Worm (Caenorhabditis elegans) whole organism, late embryonic: ENCODE measurements around the gene Y57G7A.11.
A peak's percentile ranks its signal among the peaks of the same experiment; 100 is the strongest.

Experiments used
- C08G9.2 ChIP-seq: sonication (generic microtip); optimal IDR thresholded peaks from 2 replicates; lab custom pipeline; 2016; ENCODE audit warnings: mild to moderate bottlenecking, missing genetic modification characterization, moderate library complexity, missing compliant biosample characterization
- C38D4.7 ChIP-seq: fragments of 200-800 bp; sonication (Bioruptor generic); optimal IDR thresholded peaks from 2 replicates; lab custom pipeline; 2018; ENCODE audit warnings: mild to moderate bottlenecking, missing genetic modification characterization, moderate library complexity, missing compliant biosample characterization
- K02D7.2 ChIP-seq: sonication (generic microtip); optimal IDR thresholded peaks from 2 replicates; lab custom pipeline; 2017; ENCODE audit warnings: mild to moderate bottlenecking, missing genetic modification characterization, missing compliant biosample characterization
- T23F11.4 ChIP-seq: fragments of 200-800 bp; sonication (Bioruptor generic); optimal IDR thresholded peaks from 2 replicates; lab custom pipeline; 2018; ENCODE audit warnings: mild to moderate bottlenecking, missing genetic modification characterization, missing compliant biosample characterization
- Y22D7AL.16 ChIP-seq: sonication (generic microtip); optimal IDR thresholded peaks from 2 replicates; lab custom pipeline; 2016; ENCODE audit warnings: missing genetic modification characterization, missing compliant biosample characterization
- ama-1 ChIP-seq: fragments of 150-350 bp; optimal IDR thresholded peaks from 2 replicates; lab custom pipeline; 2014
- ceh-14 ChIP-seq: sonication (generic microtip); optimal IDR thresholded peaks from 2 replicates; lab custom pipeline; 2016; ENCODE audit warnings: missing genotype, missing genetic modification characterization, missing compliant biosample characterization
- ceh-18 ChIP-seq: sonication (generic microtip); optimal IDR thresholded peaks from 2 replicates; lab custom pipeline; 2016; ENCODE audit warnings: missing genetic modification characterization, missing compliant biosample characterization
- ceh-19 ChIP-seq: fragments of 200-800 bp; sonication (Bioruptor generic); optimal IDR thresholded peaks from 2 replicates; lab custom pipeline; 2018; ENCODE audit warnings: mild to moderate bottlenecking, missing genetic modification characterization, missing compliant biosample characterization
- ceh-2 ChIP-seq: sonication (generic microtip); optimal IDR thresholded peaks from 2 replicates; lab custom pipeline; 2016; ENCODE audit warnings: missing genotype, missing genetic modification characterization, missing compliant biosample characterization
- ceh-24 ChIP-seq: sonication (generic microtip); optimal IDR thresholded peaks from 2 replicates; lab custom pipeline; 2016; ENCODE audit warnings: mild to moderate bottlenecking, missing genetic modification characterization, missing compliant biosample characterization
- ceh-30 ChIP-seq: fragments of 150-350 bp; optimal IDR thresholded peaks from 2 replicates; lab custom pipeline; 2014; ENCODE audit warnings: missing biosample characterization, missing genetic modification characterization
- ceh-31 ChIP-seq: sonication (generic microtip); optimal IDR thresholded peaks from 2 replicates; lab custom pipeline; 2016; ENCODE audit warnings: missing genetic modification characterization, missing compliant biosample characterization
- ceh-34 ChIP-seq: sonication (generic microtip); optimal IDR thresholded peaks from 2 replicates; lab custom pipeline; 2016; ENCODE audit warnings: mild to moderate bottlenecking, missing genetic modification characterization, missing compliant biosample characterization
- ceh-9 ChIP-seq: sonication (generic microtip); optimal IDR thresholded peaks from 2 replicates; lab custom pipeline; 2016; ENCODE audit warnings: mild to moderate bottlenecking, missing genetic modification characterization, inconsistent platforms, missing compliant biosample characterization
- che-1 ChIP-seq: sonication (generic microtip); optimal IDR thresholded peaks from 2 replicates; lab custom pipeline; 2016; ENCODE audit warnings: mild to moderate bottlenecking, missing genetic modification characterization, missing compliant biosample characterization
- dmd-4 ChIP-seq: sonication (generic microtip); optimal IDR thresholded peaks from 2 replicates; lab custom pipeline; 2016; ENCODE audit warnings: borderline replicate concordance, missing genetic modification characterization, missing compliant biosample characterization
- dve-1 ChIP-seq: sonication (generic microtip); optimal IDR thresholded peaks from 2 replicates; lab custom pipeline; 2017; ENCODE audit warnings: antibody characterized with exemption, mild to moderate bottlenecking, missing genetic modification characterization, missing compliant biosample characterization
- ets-4 ChIP-seq: sonication (generic microtip); optimal IDR thresholded peaks from 2 replicates; lab custom pipeline; 2016; ENCODE audit warnings: missing genetic modification characterization, missing compliant biosample characterization
- fkh-6 ChIP-seq: sonication (generic microtip); optimal IDR thresholded peaks from 2 replicates; lab custom pipeline; 2016; ENCODE audit warnings: missing genetic modification characterization, missing compliant biosample characterization
- gmeb-2 ChIP-seq: sonication (generic microtip); optimal IDR thresholded peaks from 2 replicates; lab custom pipeline; 2016; ENCODE audit warnings: missing genetic modification characterization, inconsistent platforms, missing compliant biosample characterization
- hlh-13 ChIP-seq: fragments of 200-800 bp; sonication (Bioruptor generic); optimal IDR thresholded peaks from 2 replicates; lab custom pipeline; 2018; ENCODE audit warnings: mild to moderate bottlenecking, missing genetic modification characterization, missing compliant biosample characterization
- hlh-15 ChIP-seq: sonication (generic microtip); optimal IDR thresholded peaks from 2 replicates; lab custom pipeline; 2016; ENCODE audit warnings: missing genetic modification characterization, missing compliant biosample characterization
- hlh-30 ChIP-seq: sonication (generic microtip); optimal IDR thresholded peaks from 2 replicates; lab custom pipeline; 2017; ENCODE audit warnings: antibody characterized with exemption, missing genetic modification characterization, missing compliant biosample characterization; ENCODE audit not compliant: insufficient read depth
- hlh-8 ChIP-seq: sonication (generic microtip); optimal IDR thresholded peaks from 2 replicates; lab custom pipeline; 2016; ENCODE audit warnings: missing genotype, missing genetic modification characterization, missing compliant biosample characterization
- lim-6 ChIP-seq: sonication (generic microtip); optimal IDR thresholded peaks from 2 replicates; lab custom pipeline; 2016; ENCODE audit warnings: missing genetic modification characterization, missing compliant biosample characterization
- lin-11 ChIP-seq: fragments of 200-800 bp; sonication (Bioruptor generic); optimal IDR thresholded peaks from 2 replicates; lab custom pipeline; 2018; ENCODE audit warnings: mild to moderate bottlenecking, missing genetic modification characterization, missing compliant biosample characterization
- mec-3 ChIP-seq: sonication (generic microtip); optimal IDR thresholded peaks from 2 replicates; lab custom pipeline; 2016; ENCODE audit warnings: borderline replicate concordance, missing genetic modification characterization, missing compliant biosample characterization
- nhr-11 ChIP-seq: fragments of 150-350 bp; optimal IDR thresholded peaks from 2 replicates; lab custom pipeline; 2014; ENCODE audit warnings: missing biosample characterization, missing genetic modification characterization
- nhr-232 ChIP-seq: sonication (generic microtip); optimal IDR thresholded peaks from 2 replicates; lab custom pipeline; 2016; ENCODE audit warnings: missing genetic modification characterization, missing compliant biosample characterization
- odd-2 ChIP-seq: sonication (generic microtip); optimal IDR thresholded peaks from 2 replicates; lab custom pipeline; 2017; ENCODE audit warnings: antibody characterized with exemption, mild to moderate bottlenecking, missing genetic modification characterization, missing compliant biosample characterization
- pat-9 ChIP-seq: fragments of 200-800 bp; sonication (Bioruptor generic); optimal IDR thresholded peaks from 2 replicates; lab custom pipeline; 2018; ENCODE audit warnings: mild to moderate bottlenecking, missing genetic modification characterization, moderate library complexity, missing compliant biosample characterization
- pax-1 ChIP-seq: fragments of 150-350 bp; optimal IDR thresholded peaks from 2 replicates; lab custom pipeline; 2014; ENCODE audit warnings: missing biosample characterization, missing genetic modification characterization
- pha-2 ChIP-seq: sonication (generic microtip); optimal IDR thresholded peaks from 2 replicates; lab custom pipeline; 2017; ENCODE audit warnings: mild to moderate bottlenecking, missing genetic modification characterization, missing compliant biosample characterization
- pha-4 ChIP-seq: fragments of 150-350 bp; optimal IDR thresholded peaks from 2 replicates; lab custom pipeline; 2018; ENCODE audit warnings: missing biosample characterization, missing genetic modification reagents, missing genetic modification characterization
- pqm-1 ChIP-seq: sonication (generic microtip); optimal IDR thresholded peaks from 2 replicates; lab custom pipeline; 2016; ENCODE audit warnings: missing genetic modification characterization, missing compliant biosample characterization
- pros-1 ChIP-seq: fragments of 150-350 bp; optimal IDR thresholded peaks from 2 replicates; lab custom pipeline; 2014; ENCODE audit warnings: missing biosample characterization, missing genetic modification reagents, missing genetic modification characterization
- rnt-1 ChIP-seq: sonication (generic microtip); optimal IDR thresholded peaks from 2 replicates; lab custom pipeline; 2016; ENCODE audit warnings: missing genetic modification characterization, missing compliant biosample characterization
- sox-4 ChIP-seq: sonication (generic microtip); optimal IDR thresholded peaks from 2 replicates; lab custom pipeline; 2017; ENCODE audit warnings: mild to moderate bottlenecking, missing genetic modification characterization, inconsistent platforms, missing compliant biosample characterization
- syd-9 ChIP-seq: sonication (generic microtip); optimal IDR thresholded peaks from 2 replicates; lab custom pipeline; 2016; ENCODE audit warnings: mild to moderate bottlenecking, missing genetic modification characterization, moderate library complexity, missing compliant biosample characterization
- tbx-7 ChIP-seq: sonication (generic microtip); optimal IDR thresholded peaks from 2 replicates; lab custom pipeline; 2016; ENCODE audit warnings: missing genotype, missing genetic modification characterization, missing compliant biosample characterization
- unc-3 ChIP-seq, 2 experiments: fragments of 200-800 bp in 1 of 2; sonication (Bioruptor generic) in 1 of 2; sonication (generic microtip) in 1 of 2; conservative IDR thresholded peaks in 1 of 2; optimal IDR thresholded peaks in 1 of 2; 2 replicates each; pipeline versions ENCODE4 v1.3.6 to Lab custom; 2016 to 2022; ENCODE audit warnings: missing compliant biosample characterization in 2 of 2, missing genetic modification characterization in 2 of 2, missing genetic modification reagents in 1 of 2
- unc-42 ChIP-seq: sonication (generic microtip); optimal IDR thresholded peaks from 2 replicates; lab custom pipeline; 2016; ENCODE audit warnings: missing genotype, missing genetic modification characterization, missing compliant biosample characterization
- unc-55 ChIP-seq: sonication (generic microtip); optimal IDR thresholded peaks from 2 replicates; lab custom pipeline; 2017; ENCODE audit warnings: missing biosample characterization, missing genetic modification reagents, missing genetic modification characterization
- unc-86 ChIP-seq: sonication (generic microtip); optimal IDR thresholded peaks from 2 replicates; lab custom pipeline; 2016; ENCODE audit warnings: missing genetic modification characterization, missing compliant biosample characterization

Y57G7A.11 gene

DNA sequence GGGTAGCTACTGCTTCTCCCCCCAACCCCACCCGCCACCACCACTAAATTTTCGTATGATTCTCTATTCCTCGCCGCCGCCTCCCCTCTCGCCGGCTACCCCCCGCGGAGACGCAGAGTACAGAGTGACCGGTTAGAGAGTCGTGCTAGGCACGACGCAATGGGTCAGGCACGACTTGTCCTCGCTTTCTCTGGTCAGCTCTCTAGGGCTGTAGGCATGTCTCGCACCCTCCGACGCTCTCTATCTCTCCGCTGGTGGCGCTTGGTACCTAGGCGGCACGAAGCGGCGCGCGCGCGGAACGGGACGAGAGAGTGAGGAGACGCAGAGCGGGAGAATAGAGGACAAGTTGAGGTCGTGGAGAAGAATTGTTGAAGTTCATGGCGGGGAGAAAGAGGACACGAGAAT lies 29.8 kb downstream of the Y57G7A.11 start (continued):
- peak; percentile 90 for TF ChIP-seq pros-1 (tag; lab: Kevin White, UChicago)
- peak; percentile 91 for TF ChIP-seq ceh-31 (tag; lab: Kevin White, UChicago)
- TF ChIP-seq ets-4 (tag; lab: Kevin White, UChicago), result peak; percentile 48
- TF ChIP-seq che-1 (tag; lab: Kevin White, UChicago), result no peak
- TF ChIP-seq ceh-9 (tag; lab: Kevin White, UChicago), result no peak
- no peak for TF ChIP-seq hlh-15 (tag; lab: Kevin White, UChicago)
- TF ChIP-seq hlh-8 (tag; lab: Kevin White, UChicago), result peak; percentile 30
- TF ChIP-seq ceh-19 (GFP tag; lab: Kevin White, UChicago), result peak; percentile 19
- TF ChIP-seq lim-6 (tag; lab: Kevin White, UChicago), result no peak
- TF ChIP-seq pha-2, result no peak
- TF ChIP-seq C38D4.7 (GFP tag; lab: Kevin White, UChicago), result no peak
- TF ChIP-seq lin-11 (tag; lab: Kevin White, UChicago), result no peak
- no peak for TF ChIP-seq unc-3 (GFP tag; conservative IDR thresholded peaks at IDR 0.05; lab: Robert Waterston, UW)
- no peak for TF ChIP-seq unc-3 (tag; optimal IDR thresholded peaks at IDR 0.05; lab: Kevin White, UChicago)
- peak; percentile 68 for TF ChIP-seq C08G9.2 (tag; lab: Kevin White, UChicago)
- peak; percentile 23 for TF ChIP-seq sox-4 (tag; lab: Kevin White, UChicago)

- TF ChIP-seq ceh-14 (no peak), pha-4 (tag; lab: Kevin White, UChicago) (no peak), lim-6 (tag; lab: Kevin White, UChicago) (no peak), ceh-18 (tag; lab: Kevin White, UChicago) (no peak), T23F11.4 (GFP tag; lab: Kevin White, UChicago) (no peak), ceh-24 (tag; lab: Kevin White, UChicago) (no peak), hlh-13 (no peak), nhr-232 (tag; lab: Kevin White, UChicago) (no peak), ceh-9 (tag; lab: Kevin White, UChicago) (no peak)
These were observed 30.9 kb downstream of the Y57G7A.11 start for ce11 chrII:1245783-1246182.

ce11 chrII:1244420-1244959 lies 32.2 kb downstream of the Y57G7A.11 start:
- TF ChIP-seq mec-3 (tag; lab: Kevin White, UChicago), result peak; percentile 28
- TF ChIP-seq dve-1 (tag; lab: Kevin White, UChicago), result no peak
- TF ChIP-seq C08G9.2 (tag; lab: Kevin White, UChicago), result peak; percentile 2

DNA sequence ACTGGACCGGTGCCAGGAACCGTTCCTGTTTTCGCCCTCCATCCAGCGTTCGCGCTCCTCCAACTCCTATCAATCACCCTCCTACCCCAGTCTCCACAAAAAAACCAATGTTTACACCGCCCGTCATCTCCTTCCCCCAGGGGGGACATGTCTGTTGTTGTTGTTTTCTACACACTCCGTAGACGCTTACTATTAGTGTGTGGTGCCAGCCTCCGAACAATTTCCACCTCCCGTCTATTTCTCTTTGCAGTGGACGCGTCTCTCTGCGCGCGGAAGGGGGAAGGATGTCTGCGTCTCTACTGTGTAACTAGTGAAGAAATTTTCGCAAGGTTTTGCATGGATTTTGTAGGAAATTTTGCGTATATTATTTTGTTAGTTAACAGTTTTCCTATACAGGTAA lies 34.2 kb downstream of the Y57G7A.11 start:
- TF ChIP-seq pros-1 (tag; lab: Kevin White, UChicago), result no peak
- TF ChIP-seq pat-9 (tag; lab: Kevin White, UChicago), result no peak
- no peak for TF ChIP-seq unc-86 (tag; lab: Kevin White, UChicago)
- no peak for TF ChIP-seq hlh-13
- TF ChIP-seq ceh-2 (tag; lab: Kevin White, UChicago), result peak; percentile 40
- TF ChIP-seq ceh-31 (tag; lab: Kevin White, UChicago), result peak; percentile 51
- TF ChIP-seq nhr-232 (tag; lab: Kevin White, UChicago), result no peak
- TF ChIP-seq rnt-1, result peak; percentile 22
- no peak for TF ChIP-seq pqm-1 (tag; lab: Kevin White, UChicago)
- no peak for TF ChIP-seq tbx-7 (tag; lab: Kevin White, UChicago)
- no peak for TF ChIP-seq pha-2
- no peak for TF ChIP-seq hlh-30 (tag; lab: Kevin White, UChicago)
- peak; percentile 4 for TF ChIP-seq che-1 (tag; lab: Kevin White, UChicago)
- peak; percentile 79 for TF ChIP-seq unc-55
- TF ChIP-seq C08G9.2 (tag; lab: Kevin White, UChicago), result peak; percentile 16
- no peak for TF ChIP-seq dmd-4 (tag; lab: Kevin White, UChicago)
- no peak for TF ChIP-seq odd-2
- no peak for TF ChIP-seq gmeb-2 (tag; lab: Kevin White, UChicago)
- no peak for TF ChIP-seq pax-1
- TF ChIP-seq K02D7.2 (tag; lab: Kevin White, UChicago), result no peak
- TF ChIP-seq Y22D7AL.16 (tag; lab: Kevin White, UChicago), result no peak
- no peak for TF ChIP-seq fkh-6
- TF ChIP-seq ceh-30 (tag; lab: Kevin White, UChicago), result no peak
- peak; percentile 29 for TF ChIP-seq ceh-34
- no peak for TF ChIP-seq nhr-11 (tag; lab: Kevin White, UChicago)
- no peak for TF ChIP-seq mec-3 (tag; lab: Kevin White, UChicago)
- no peak for TF ChIP-seq sox-4 (tag; lab: Kevin White, UChicago)
- peak; percentile 1 for TF ChIP-seq syd-9 (tag; lab: Kevin White, UChicago)
- no peak for TF ChIP-seq ama-1
- no peak for TF ChIP-seq unc-42 (tag; lab: Kevin White, UChicago)
